Fruit fly (Drosophila melanogaster) whole organism, embryonic: ENCODE measurements around the gene wfs1.

Source experiments
- Blimp-1 ChIP-seq: fragments of 200-800 bp; sonication (Bioruptor generic); optimal IDR thresholded peaks from 3 replicates; lab custom pipeline; 2018; ENCODE audit warnings: missing biosample characterization, missing genetic modification characterization, mild to moderate bottlenecking, moderate library complexity, missing genetic modification reagents
- CG1024 ChIP-seq: fragments of 200-800 bp; sonication (Bioruptor generic); IDR thresholded peaks from 2 replicates; pipeline ENCODE4 v1.3.6; 2022; ENCODE audit warnings: missing biosample characterization, missing genetic modification characterization
- CG10565 ChIP-seq: fragments of 200-800 bp; sonication (Bioruptor generic); optimal IDR thresholded peaks from 3 replicates; lab custom pipeline; 2016; ENCODE audit warnings: missing biosample characterization, mild to moderate bottlenecking, missing genetic modification characterization
- CG11696 ChIP-seq: fragments of 200-800 bp; sonication (Bioruptor generic); IDR thresholded peaks from 2 replicates; pipeline ENCODE4 v1.3.6; 2022; ENCODE audit warnings: missing biosample characterization, missing genetic modification characterization
- CG12659 ChIP-seq: fragments of 200-800 bp; sonication (Bioruptor generic); optimal IDR thresholded peaks from 3 replicates; lab custom pipeline; 2017; ENCODE audit warnings: mild to moderate bottlenecking, missing biosample characterization, missing genetic modification reagents, missing genetic modification characterization
- CG12769 ChIP-seq: fragments of 200-800 bp; sonication (Bioruptor generic); optimal IDR thresholded peaks from 2 replicates; lab custom pipeline; 2019; ENCODE audit warnings: missing biosample characterization, mild to moderate bottlenecking, missing genetic modification characterization, moderate library complexity
- CG15073 ChIP-seq: fragments of 200-800 bp; sonication (Bioruptor generic); optimal IDR thresholded peaks from 2 replicates; lab custom pipeline; 2016; ENCODE audit warnings: missing biosample characterization, missing genetic modification characterization
- CG17612 ChIP-seq: fragments of 200-800 bp; sonication (Bioruptor generic); IDR thresholded peaks from 2 replicates; pipeline ENCODE4 v1.3.6; 2022; ENCODE audit warnings: missing biosample characterization, missing genetic modification characterization
- CG18011 ChIP-seq: fragments of 200-800 bp; sonication (Bioruptor generic); optimal IDR thresholded peaks from 2 replicates; lab custom pipeline; 2017; ENCODE audit warnings: missing biosample characterization, missing genetic modification characterization, mild to moderate bottlenecking, moderate library complexity, missing genotype
- CG18619 ChIP-seq: fragments of 200-800 bp; sonication (Bioruptor generic); optimal IDR thresholded peaks from 3 replicates; lab custom pipeline; 2017; ENCODE audit warnings: missing biosample characterization, mild to moderate bottlenecking, missing genetic modification characterization
- CG34376 ChIP-seq: fragments of 200-800 bp; sonication (Bioruptor generic); optimal IDR thresholded peaks from 2 replicates; lab custom pipeline; 2018; ENCODE audit warnings: missing biosample characterization, mild to moderate bottlenecking, missing genetic modification characterization
- CG4854 ChIP-seq: fragments of 200-800 bp; sonication (Bioruptor generic); optimal IDR thresholded peaks from 2 replicates; lab custom pipeline; 2016; ENCODE audit warnings: missing biosample characterization, missing genetic modification characterization, inconsistent platforms
- CG6791 ChIP-seq: fragments of 200-800 bp; sonication (Bioruptor generic); IDR thresholded peaks from 3 replicates; pipeline ENCODE4 v1.3.6; 2022; ENCODE audit warnings: missing biosample characterization, missing genetic modification characterization; ENCODE audit not compliant: partially characterized antibody
- CG7786 ChIP-seq: fragments of 200-800 bp; sonication (Bioruptor generic); optimal IDR thresholded peaks from 2 replicates; lab custom pipeline; 2016; ENCODE audit warnings: missing biosample characterization, missing genetic modification characterization
- CG8281 ChIP-seq: fragments of 200-800 bp; sonication (Bioruptor generic); optimal IDR thresholded peaks from 2 replicates; lab custom pipeline; 2018; ENCODE audit warnings: missing biosample characterization, mild to moderate bottlenecking, missing genetic modification characterization, moderate library complexity
- CG8388 ChIP-seq: fragments of 200-800 bp; sonication (Bioruptor generic); optimal IDR thresholded peaks from 2 replicates; lab custom pipeline; 2019; ENCODE audit warnings: missing biosample characterization, mild to moderate bottlenecking, missing genetic modification characterization, moderate library complexity
- CG9876 ChIP-seq: fragments of 200-800 bp; sonication (Bioruptor generic); optimal IDR thresholded peaks from 2 replicates; lab custom pipeline; 2016; ENCODE audit warnings: missing biosample characterization, missing genetic modification characterization
- CTCF ChIP-seq: fragments of 200-800 bp; sonication (Bioruptor generic); optimal IDR thresholded peaks from 2 replicates; lab custom pipeline; 2017; ENCODE audit warnings: missing biosample characterization, mild to moderate bottlenecking, missing genetic modification characterization, moderate library complexity
- Chrac-16 ChIP-seq: fragments of 200-800 bp; sonication (Bioruptor generic); optimal IDR thresholded peaks from 3 replicates; lab custom pipeline; 2016; ENCODE audit warnings: missing biosample characterization, missing genetic modification characterization
- CkIIα-i1 ChIP-seq: fragments of 200-800 bp; sonication (Bioruptor generic); IDR thresholded peaks from 2 replicates; pipeline ENCODE4 v1.3.6; 2022; ENCODE audit warnings: missing biosample characterization, missing genetic modification characterization
- Dad ChIP-seq: fragments of 200-800 bp; sonication (Bioruptor generic); optimal IDR thresholded peaks from 3 replicates; lab custom pipeline; 2016; ENCODE audit warnings: missing biosample characterization, missing genetic modification characterization
- Eip74EF ChIP-seq, 2 experiments: fragments of 200-800 bp in 1 of 2; fragments of >200 bp in 1 of 2; sonication (Bioruptor generic) in 1 of 2; optimal IDR thresholded peaks; 2 replicates each; lab custom pipeline; 2017 to 2019; ENCODE audit warnings: missing biosample characterization in 2 of 2, missing genetic modification characterization in 2 of 2, mild to moderate bottlenecking in 1 of 2, moderate library complexity in 1 of 2
- GATAe ChIP-seq: fragments of 200-800 bp; sonication (Bioruptor generic); conservative IDR thresholded peaks from 2 replicates; pipeline ENCODE4 v1.3.6; 2022; ENCODE audit warnings: missing biosample characterization, missing genetic modification characterization
- Gsc ChIP-seq: fragments of 200-800 bp; sonication (Bioruptor generic); IDR thresholded peaks from 2 replicates; pipeline ENCODE4 v1.3.6; 2022; ENCODE audit warnings: missing biosample characterization, missing genetic modification characterization
- Hmx ChIP-seq: fragments of 200-800 bp; sonication (Bioruptor generic); optimal IDR thresholded peaks from 2 replicates; lab custom pipeline; 2016; ENCODE audit warnings: missing biosample characterization, missing genetic modification characterization
- Hr39 ChIP-seq: fragments of >200 bp; optimal IDR thresholded peaks from 2 replicates; lab custom pipeline; 2017
- Med ChIP-seq: fragments of 200-800 bp; sonication (Bioruptor generic); peaks from one replicate; lab custom pipeline; 2016; ENCODE audit warnings: missing biosample characterization, missing genetic modification characterization, mild to moderate bottlenecking, inconsistent platforms, moderate library complexity
- Meics ChIP-seq: fragments of 200-800 bp; sonication (Bioruptor generic); optimal IDR thresholded peaks from 2 replicates; lab custom pipeline; 2017; ENCODE audit warnings: missing biosample characterization, mild to moderate bottlenecking, missing genetic modification characterization
- Mes4 ChIP-seq: fragments of 200-800 bp; sonication (Bioruptor generic); optimal IDR thresholded peaks from 2 replicates; lab custom pipeline; 2016; ENCODE audit warnings: missing biosample characterization, missing genetic modification characterization
- Mrtf ChIP-seq: fragments of 200-800 bp; sonication (Bioruptor generic); IDR thresholded peaks from 3 replicates; pipeline ENCODE4 v1.3.6; 2022; ENCODE audit warnings: missing biosample characterization, missing genetic modification characterization
- NFAT ChIP-seq: fragments of 200-800 bp; sonication (Bioruptor generic); IDR thresholded peaks from 2 replicates; pipeline ENCODE4 v1.3.6; 2022; ENCODE audit warnings: missing biosample characterization, missing genetic modification characterization
- NK7.1 ChIP-seq: fragments of 200-800 bp; sonication (Bioruptor generic); optimal IDR thresholded peaks from 3 replicates; lab custom pipeline; 2016; ENCODE audit warnings: missing biosample characterization, missing genetic modification characterization
- Nf-YA ChIP-seq: fragments of 200-800 bp; sonication (Bioruptor generic); IDR thresholded peaks from 2 replicates; pipeline ENCODE4 v1.3.6; 2022; ENCODE audit warnings: missing biosample characterization, missing genetic modification characterization
- Usf ChIP-seq: fragments of 200-800 bp; sonication (Bioruptor generic); optimal IDR thresholded peaks from 2 replicates; lab custom pipeline; 2017; ENCODE audit warnings: missing genotype, missing biosample characterization, missing genetic modification characterization
- bbx ChIP-seq: fragments of 200-800 bp; sonication (Bioruptor generic); IDR thresholded peaks from 2 replicates; pipeline ENCODE4 v1.3.6; 2022; ENCODE audit warnings: missing biosample characterization, missing genetic modification characterization; ENCODE audit not compliant: partially characterized antibody
- cg ChIP-seq: fragments of 200-800 bp; sonication (Bioruptor generic); optimal IDR thresholded peaks from 3 replicates; lab custom pipeline; 2019; ENCODE audit warnings: missing biosample characterization, mild to moderate bottlenecking, missing genetic modification characterization, moderate library complexity
- dmrt11E ChIP-seq: fragments of 200-800 bp; sonication (Bioruptor generic); optimal IDR thresholded peaks from 3 replicates; lab custom pipeline; 2018; ENCODE audit warnings: missing biosample characterization, mild to moderate bottlenecking, missing genetic modification characterization, moderate library complexity
- ems ChIP-seq: fragments of 200-800 bp; sonication (Bioruptor generic); optimal IDR thresholded peaks from 3 replicates; lab custom pipeline; 2016; ENCODE audit warnings: missing biosample characterization, missing genetic modification characterization
- esg ChIP-seq: fragments of 200-800 bp; sonication (Bioruptor generic); conservative IDR thresholded peaks from 2 replicates; pipeline ENCODE4 v1.3.6; 2022; ENCODE audit warnings: missing biosample characterization, missing genetic modification characterization
- ewg ChIP-seq: fragments of 200-800 bp; sonication (Bioruptor generic); optimal IDR thresholded peaks from 3 replicates; lab custom pipeline; 2017; ENCODE audit warnings: mild to moderate bottlenecking, missing biosample characterization, missing genetic modification reagents, missing genetic modification characterization
- hth ChIP-seq: fragments of >200 bp; optimal IDR thresholded peaks from 2 replicates; lab custom pipeline; 2017; ENCODE audit warnings: inconsistent platforms
- kni ChIP-seq: fragments of 200-800 bp; sonication (Bioruptor generic); optimal IDR thresholded peaks from 3 replicates; lab custom pipeline; 2017; ENCODE audit warnings: mild to moderate bottlenecking, missing biosample characterization, missing genetic modification reagents, missing genetic modification characterization
- lbe ChIP-seq: fragments of 200-800 bp; sonication (Bioruptor generic); optimal IDR thresholded peaks from 2 replicates; lab custom pipeline; 2016; ENCODE audit warnings: missing biosample characterization, mild to moderate bottlenecking, missing genetic modification characterization
- pnt ChIP-seq: fragments of 200-800 bp; sonication (Bioruptor generic); optimal IDR thresholded peaks from 3 replicates; lab custom pipeline; 2016; ENCODE audit warnings: missing biosample characterization, missing genetic modification characterization
- pzg ChIP-seq: fragments of 200-800 bp; sonication (Bioruptor generic); optimal IDR thresholded peaks from 3 replicates; lab custom pipeline; 2018; ENCODE audit warnings: missing biosample characterization, mild to moderate bottlenecking, missing genetic modification characterization, moderate library complexity
- ranshi ChIP-seq: fragments of 200-800 bp; sonication (Bioruptor generic); IDR thresholded peaks from 2 replicates; pipeline ENCODE4 v1.3.6; 2022; ENCODE audit warnings: missing biosample characterization, missing genetic modification characterization
- tna ChIP-seq: fragments of 200-800 bp; sonication (Bioruptor generic); IDR thresholded peaks from 2 replicates; pipeline ENCODE4 v1.3.6; 2022; ENCODE audit warnings: missing biosample characterization, missing genetic modification characterization; ENCODE audit not compliant: partially characterized antibody
- toy ChIP-seq: fragments of 200-800 bp; sonication (Bioruptor generic); IDR thresholded peaks from 2 replicates; pipeline ENCODE4 v1.3.6; 2022; ENCODE audit warnings: missing biosample characterization, missing genetic modification characterization
- z ChIP-seq: fragments of 200-800 bp; sonication (Bioruptor generic); IDR thresholded peaks from 3 replicates; pipeline ENCODE4 v1.3.6; 2022; ENCODE audit warnings: missing biosample characterization, missing genetic modification characterization

wfs1 gene

dm6 chr3R:22724149-22724973 is 34.2 kb upstream of the wfs1 start, which contains the start of gene Irp-1A (continued):
- TF ChIP-seq bbx (peak; percentile 82), Nf-YA (GFP tag; lab: Robert Waterston, UW) (peak; percentile 15; the same call in 1 of the 2 replicates), CG34376 (peak; percentile 7), pnt (GFP tag; lab: Kevin White, UChicago) (no peak), lbe (GFP tag; lab: Kevin White, UChicago) (peak; percentile 56), Hr39 (lab: Kevin White, UChicago) (no peak), Eip74EF (GFP tag; optimal IDR thresholded peaks at IDR 0.05; lab: Kevin White, UChicago) (peak in 1 of 2 experiments; percentile 73), ranshi (GFP tag; lab: Robert Waterston, UW) (peak; percentile 75), CG18619 (peak; percentile 47), tna (GFP tag; lab: Robert Waterston, UW) (peak; percentile 62), Blimp-1 (GFP tag; lab: Kevin White, UChicago) (peak; percentile 84), CG6791 (GFP tag; lab: Robert Waterston, UW) (peak; percentile 79), Dad (GFP tag; lab: Kevin White, UChicago) (no peak), CG1024 (GFP tag; lab: Robert Waterston, UW) (peak; percentile 38; the same call in 1 of the 2 replicates), ems (GFP tag; lab: Kevin White, UChicago) (no peak), GATAe (GFP tag; lab: Robert Waterston, UW) (peak; percentile 35; the same call in 1 of the 2 replicates), CTCF (no peak), CG4854 (GFP tag; lab: Kevin White, UChicago) (no peak), dmrt11E (tag; lab: Kevin White, UChicago) (peak; percentile 76), Mes4 (GFP tag; lab: Kevin White, UChicago) (no peak), ewg (GFP tag; lab: Kevin White, UChicago) (peak; percentile 19), NFAT (peak; percentile 64; the same call in 1 of the 2 replicates), CG12659 (peak; percentile 88), Usf (GFP tag; lab: Kevin White, UChicago) (peak; percentile 13), CG7786 (peak; percentile 17), Meics (GFP tag; lab: Kevin White, UChicago) (peak; percentile 70), z (GFP tag; lab: Robert Waterston, UW) (no peak), CG9876 (GFP tag; lab: Kevin White, UChicago) (no peak), NK7.1 (no peak), hth (no peak), CkIIα-i1 (GFP tag; lab: Robert Waterston, UW) (no peak), Gsc (GFP tag; lab: Robert Waterston, UW) (no peak), CG15073 (no peak), esg (GFP tag; lab: Robert Waterston, UW) (peak; percentile 47; the same call in 1 of the 2 replicates), CG10565 (GFP tag; lab: Kevin White, UChicago) (no peak), CG17612 (0 out of 2 replicates have a peak, but pooled peaks have one; percentile 22), CG11696 (GFP tag; lab: Robert Waterston, UW) (peak; percentile 43; the same call in 1 of the 2 replicates), Hmx (GFP tag; lab: Kevin White, UChicago) (peak; percentile 7), toy (GFP tag; lab: Robert Waterston, UW) (0 out of 2 replicates have a peak, but pooled peaks have one; percentile 56), CG18011 (GFP tag; lab: Kevin White, UChicago) (peak; percentile 16), Mrtf (peak; percentile 35; the same call in 1 of the 3 replicates), Med (GFP tag; lab: Kevin White, UChicago) (peak; percentile 82), CG12769 (tag; lab: Kevin White, UChicago) (no peak), cg (GFP tag; lab: Kevin White, UChicago) (no peak), CG8388 (GFP tag; lab: Kevin White, UChicago) (peak; percentile 76), CG8281 (tag; lab: Kevin White, UChicago) (no peak), pzg (GFP tag; lab: Kevin White, UChicago) (peak; percentile 59), kni (GFP tag; lab: Kevin White, UChicago) (no peak), Chrac-16 (peak; percentile 57)
